Worm (Caenorhabditis elegans): ENCODE results near the gene H18N23.2.

ce11 chrX:17611180-17611579 is 29.5 kb downstream of the H18N23.2 start:
- TF ChIP-seq W03F9.2 (tag; optimal IDR thresholded peaks at IDR 0.05) (no peak), dao-5 (tag; optimal IDR thresholded peaks at IDR 0.05) (peak; percentile 32)

Data from whole organism, L4/young adult.